Worm (Caenorhabditis elegans) whole organism, L2 larva: ENCODE data around the gene ZK632.10.
A peak's percentile ranks its signal among the peaks of the same experiment; 100 is the strongest.

Experiments
- C34F6.9 ChIP-seq: fragments of 150-350 bp; optimal IDR thresholded peaks from 2 replicates; lab custom pipeline; 2014; ENCODE audit warnings: missing biosample characterization, missing genetic modification characterization
- F13H6.1 ChIP-seq: sonication (generic microtip); optimal IDR thresholded peaks from 2 replicates; lab custom pipeline; 2016; ENCODE audit warnings: missing genetic modification characterization, missing compliant biosample characterization
- R02D3.7 ChIP-seq: fragments of 150-350 bp; optimal IDR thresholded peaks from 2 replicates; lab custom pipeline; 2014; ENCODE audit warnings: missing biosample characterization, missing genetic modification characterization
- Y55F3AM.14 ChIP-seq: fragments of 200-800 bp; sonication (Bioruptor generic); optimal IDR thresholded peaks from 2 replicates; lab custom pipeline; 2018; ENCODE audit warnings: mild to moderate bottlenecking, missing genetic modification characterization, missing compliant biosample characterization
- alr-1 ChIP-seq: fragments of 150-350 bp; optimal IDR thresholded peaks from 2 replicates; lab custom pipeline; 2014; ENCODE audit warnings: missing biosample characterization, missing genetic modification characterization
- aly-2 ChIP-seq: fragments of 150-350 bp; optimal IDR thresholded peaks from 2 replicates; lab custom pipeline; 2014; ENCODE audit warnings: missing biosample characterization, missing genetic modification characterization
- ama-1 ChIP-seq: fragments of 150-350 bp; optimal IDR thresholded peaks from 2 replicates; lab custom pipeline; 2018; ENCODE audit warnings: inconsistent platforms
- blmp-1 ChIP-seq: sonication (generic microtip); optimal IDR thresholded peaks from 2 replicates; lab custom pipeline; 2017; ENCODE audit warnings: missing genetic modification characterization, mild to moderate bottlenecking, missing compliant biosample characterization, antibody characterized with exemption, moderate library complexity; ENCODE audit not compliant: insufficient read depth
- ceh-16 ChIP-seq: fragments of 150-350 bp; optimal IDR thresholded peaks from 2 replicates; lab custom pipeline; 2014; ENCODE audit warnings: missing biosample characterization, missing genetic modification characterization
- ceh-82 ChIP-seq: fragments of 150-350 bp; optimal IDR thresholded peaks from 2 replicates; lab custom pipeline; 2014; ENCODE audit warnings: missing biosample characterization, missing genetic modification characterization
- crh-2 ChIP-seq: sonication (generic microtip); optimal IDR thresholded peaks from 2 replicates; lab custom pipeline; 2017; ENCODE audit warnings: missing biosample characterization, missing genetic modification characterization
- fos-1 ChIP-seq: fragments of 150-350 bp; optimal IDR thresholded peaks from 2 replicates; lab custom pipeline; 2014; ENCODE audit warnings: missing biosample characterization, missing genetic modification characterization
- gmeb-1 ChIP-seq: fragments of 150-350 bp; optimal IDR thresholded peaks from 2 replicates; lab custom pipeline; 2014; ENCODE audit warnings: missing biosample characterization, missing genetic modification characterization
- lin-11 ChIP-seq: fragments of 150-350 bp; sonication (generic microtip); optimal IDR thresholded peaks from 2 replicates; lab custom pipeline; 2014; ENCODE audit warnings: missing biosample characterization, missing genetic modification characterization, inconsistent platforms, mixed read lengths
- lsy-2 ChIP-seq, 2 experiments: fragments of 150-350 bp in 1 of 2; sonication (generic microtip) in 1 of 2; optimal IDR thresholded peaks; 2 replicates each; lab custom pipeline; 2014 to 2017; ENCODE audit warnings: missing biosample characterization in 2 of 2, missing genetic modification characterization in 2 of 2
- mab-5 ChIP-seq: fragments of 150-350 bp; optimal IDR thresholded peaks from 2 replicates; lab custom pipeline; 2014; ENCODE audit warnings: missing biosample characterization, missing genetic modification characterization
- mbf-1 ChIP-seq: sonication (generic microtip); optimal IDR thresholded peaks from 2 replicates; lab custom pipeline; 2017; ENCODE audit warnings: missing biosample characterization, missing genetic modification characterization
- mdl-1 ChIP-seq, 2 experiments: fragments of 150-350 bp in 1 of 2; sonication (generic microtip) in 1 of 2; optimal IDR thresholded peaks; 2 replicates each; lab custom pipeline; 2017; ENCODE audit warnings: missing biosample characterization in 2 of 2, missing genetic modification characterization in 2 of 2
- nhr-10 ChIP-seq: sonication (generic microtip); optimal IDR thresholded peaks from 2 replicates; lab custom pipeline; 2017; ENCODE audit warnings: missing biosample characterization, missing genetic modification characterization
- nhr-11 ChIP-seq: fragments of 150-350 bp; optimal IDR thresholded peaks from 2 replicates; lab custom pipeline; 2014; ENCODE audit warnings: missing biosample characterization, missing genetic modification characterization
- nhr-129 ChIP-seq: fragments of 150-350 bp; optimal IDR thresholded peaks from 2 replicates; lab custom pipeline; 2014; ENCODE audit warnings: missing biosample characterization, missing genetic modification characterization
- nhr-25 ChIP-seq: fragments of 150-350 bp; sonication (generic microtip); optimal IDR thresholded peaks from 3 replicates; lab custom pipeline; 2014; ENCODE audit warnings: missing biosample characterization, missing genetic modification characterization
- nhr-6 ChIP-seq: fragments of 150-350 bp; optimal IDR thresholded peaks from 2 replicates; lab custom pipeline; 2014; ENCODE audit warnings: missing biosample characterization, missing genetic modification characterization
- nhr-77 ChIP-seq: fragments of 150-350 bp; optimal IDR thresholded peaks from 2 replicates; lab custom pipeline; 2014; ENCODE audit warnings: missing biosample characterization, missing genetic modification characterization
- sem-4 ChIP-seq: fragments of 150-350 bp; optimal IDR thresholded peaks from 2 replicates; lab custom pipeline; 2014; ENCODE audit warnings: missing biosample characterization, missing genetic modification reagents, missing genetic modification characterization
- skn-1 ChIP-seq: sonication (generic microtip); optimal IDR thresholded peaks from 2 replicates; lab custom pipeline; 2017; ENCODE audit warnings: missing biosample characterization, missing genetic modification characterization
- sma-3 ChIP-seq: sonication (generic microtip); optimal IDR thresholded peaks from 2 replicates; lab custom pipeline; 2016; ENCODE audit warnings: missing genetic modification reagents, missing genetic modification characterization, missing compliant biosample characterization
- sma-9 ChIP-seq, 2 experiments: fragments of 150-350 bp in 1 of 2; sonication (generic microtip) in 1 of 2; optimal IDR thresholded peaks; 2 replicates each; lab custom pipeline; 2014 to 2016; ENCODE audit warnings: missing genetic modification characterization in 2 of 2, mild to moderate bottlenecking in 1 of 2, missing biosample characterization in 1 of 2, missing compliant biosample characterization in 1 of 2, missing genetic modification reagents in 1 of 2, moderate library complexity in 1 of 2
- snpc-4 ChIP-seq: fragments of 150-350 bp; optimal IDR thresholded peaks from 2 replicates; lab custom pipeline; 2014; ENCODE audit warnings: missing biosample characterization, missing genetic modification characterization
- unc-39 ChIP-seq: fragments of 150-350 bp; optimal IDR thresholded peaks from 2 replicates; lab custom pipeline; 2014; ENCODE audit warnings: missing biosample characterization, missing genetic modification characterization
- unc-55 ChIP-seq: fragments of 150-350 bp; sonication (generic microtip); optimal IDR thresholded peaks from 3 replicates; lab custom pipeline; 2014; ENCODE audit warnings: missing biosample characterization, missing genetic modification reagents, missing genetic modification characterization
- unc-62 ChIP-seq: fragments of 150-350 bp; optimal IDR thresholded peaks from 2 replicates; lab custom pipeline; 2014; ENCODE audit warnings: missing biosample characterization, missing genetic modification reagents, missing genetic modification characterization
- zag-1 ChIP-seq: fragments of 150-350 bp; optimal IDR thresholded peaks from 2 replicates; lab custom pipeline; 2014; ENCODE audit warnings: missing biosample characterization, missing genetic modification characterization
- ztf-4 ChIP-seq: fragments of 150-350 bp; optimal IDR thresholded peaks from 2 replicates; lab custom pipeline; 2014; ENCODE audit warnings: missing biosample characterization, missing genetic modification characterization

ZK632.10 gene

DNA sequence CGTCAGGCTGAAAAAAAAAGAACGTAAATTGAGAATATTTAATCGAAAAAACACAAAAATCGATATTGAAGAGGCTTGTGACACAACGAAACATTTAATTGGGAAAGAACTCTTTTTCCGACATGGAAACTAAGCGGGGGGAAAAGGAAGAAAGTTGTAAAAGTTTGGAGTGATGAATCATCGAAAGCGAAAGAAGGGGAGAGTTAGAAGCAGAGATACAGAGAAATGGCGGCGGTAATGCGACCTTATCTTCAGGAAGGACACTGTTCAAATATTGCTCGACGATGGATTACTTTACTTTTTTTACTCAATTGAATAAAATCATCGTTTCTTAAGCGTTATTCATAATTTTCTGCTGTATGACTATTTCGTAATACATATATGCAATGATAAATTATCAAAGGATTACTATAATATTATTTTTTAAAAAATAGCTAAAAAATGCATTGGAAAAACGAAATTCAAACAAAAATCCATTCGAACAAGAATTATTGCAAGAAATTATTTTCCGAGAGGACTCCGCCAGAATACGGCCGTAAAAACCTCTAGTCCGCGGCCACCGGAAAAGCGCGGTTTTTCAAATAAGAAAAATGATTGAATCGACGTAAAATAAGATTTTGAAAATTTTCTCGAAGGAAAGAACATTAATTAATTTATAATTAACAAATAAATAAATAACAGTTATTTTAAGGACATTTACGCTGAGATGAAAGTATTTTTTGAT is 40.4 kb upstream of the ZK632.10 start, which contains the start of gene dhhc-4 (continued):
- TF ChIP-seq nhr-129 (tag; lab: Kevin White, UChicago), result no peak
- no peak for TF ChIP-seq zag-1 (tag; lab: Kevin White, UChicago)
- TF ChIP-seq nhr-25 (tag; lab: Kevin White, UChicago), result no peak
- TF ChIP-seq aly-2 (tag; lab: Kevin White, UChicago), result no peak
- TF ChIP-seq ztf-4, result peak; percentile 22
- TF ChIP-seq unc-62 (GFP tag; lab: Kevin White, UChicago), result no peak
- no peak for TF ChIP-seq nhr-10 (tag; lab: Kevin White, UChicago)

- TF ChIP-seq unc-39, result no peak
- TF ChIP-seq alr-1, result no peak
- TF ChIP-seq sma-3 (GFP tag; lab: Kevin White, UChicago), result peak; percentile 13
Measured at ce11 chrIII:9867352-9867751, 39.8 kb upstream of the ZK632.10 start.

DNA sequence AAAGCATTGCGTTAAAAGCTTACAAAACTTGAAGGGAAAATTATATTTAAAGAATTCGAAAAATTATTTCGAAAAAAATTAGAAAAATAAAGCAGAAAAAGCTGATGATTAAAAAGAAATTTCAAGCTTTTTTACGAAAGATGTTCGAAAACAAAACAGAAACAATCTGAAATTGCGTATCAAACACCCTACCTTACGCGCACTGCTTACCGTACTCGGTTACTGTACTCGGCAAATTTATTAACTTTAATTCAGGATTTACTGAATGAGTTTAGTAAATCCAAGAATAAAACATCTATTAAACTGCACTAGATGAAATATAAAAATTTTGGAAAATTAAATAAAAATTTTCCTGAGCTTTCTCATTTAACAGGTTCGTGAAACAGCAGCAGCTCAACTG is 34.9 kb upstream of the ZK632.10 start:
- TF ChIP-seq lsy-2 (tag; optimal IDR thresholded peaks at IDR 0.05; lab: Kevin White, UChicago), result peak in 1 of 2 experiments; percentile 44
- TF ChIP-seq snpc-4, result no peak

DNA sequence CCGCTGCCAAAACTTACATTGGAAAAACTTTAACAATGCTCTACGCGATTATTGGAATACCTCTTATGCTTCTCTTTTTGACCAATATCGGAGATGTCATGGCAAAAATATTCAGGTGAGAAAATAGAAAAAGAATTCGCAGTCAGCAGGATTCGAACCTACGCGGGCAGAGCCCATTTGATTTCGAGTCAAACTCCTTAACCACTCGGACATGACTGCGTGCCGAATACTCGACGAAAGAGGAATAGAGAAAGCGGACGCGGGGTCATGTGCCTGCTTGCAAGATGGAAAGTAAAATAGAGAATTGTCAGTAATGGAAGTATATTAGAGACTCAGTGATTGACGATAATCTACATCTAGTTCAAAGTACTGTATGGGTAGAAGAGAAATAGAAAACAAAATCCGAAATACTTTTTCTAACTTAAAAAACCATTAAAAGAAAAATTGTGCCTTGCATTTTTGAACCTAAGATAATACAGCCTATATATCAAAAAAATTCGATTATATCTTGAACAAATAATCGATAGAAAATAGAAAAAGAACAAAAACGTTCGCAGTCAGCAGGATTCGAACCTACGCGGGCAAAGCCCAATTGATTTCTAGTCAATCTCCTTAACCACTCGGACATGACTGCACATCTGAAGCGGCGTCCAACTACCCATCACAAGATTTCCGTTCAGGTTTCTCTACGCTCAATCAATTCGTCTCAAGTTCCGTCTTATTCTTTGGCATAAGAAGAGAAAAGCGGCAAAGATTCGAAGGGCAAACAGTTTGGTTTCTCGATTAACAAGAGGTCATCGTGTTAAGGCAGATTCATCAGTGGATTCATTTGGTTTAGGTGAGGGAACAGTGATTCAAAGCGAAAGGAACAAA is 34.2 kb upstream of the ZK632.10 start:
- TF ChIP-seq C34F6.9 (peak; percentile 48), skn-1 (tag; lab: Kevin White, UChicago) (no peak), sem-4 (tag; lab: Kevin White, UChicago) (peak; percentile 1), nhr-77 (tag; lab: Kevin White, UChicago) (no peak), gmeb-1 (tag; lab: Kevin White, UChicago) (peak; percentile 70), ceh-16 (tag; lab: Kevin White, UChicago) (no peak), mab-5 (tag; lab: Kevin White, UChicago) (peak; percentile 37), unc-55 (GFP tag; lab: Kevin White, UChicago) (peak; percentile 64), blmp-1 (tag; lab: Kevin White, UChicago) (no peak), crh-2 (tag; lab: Kevin White, UChicago) (peak; percentile 58), ceh-82 (no peak), nhr-129 (tag; lab: Kevin White, UChicago) (peak; percentile 79), fos-1 (tag; lab: Kevin White, UChicago) (peak; percentile 20), Y55F3AM.14 (GFP tag; lab: Kevin White, UChicago) (peak; percentile 61), aly-2 (tag; lab: Kevin White, UChicago) (no peak), nhr-6 (tag; lab: Kevin White, UChicago) (no peak), R02D3.7 (tag; lab: Kevin White, UChicago) (no peak), sma-3 (GFP tag; lab: Kevin White, UChicago) (peak; percentile 16), mdl-1 (tag; optimal IDR thresholded peaks at IDR 0.05; lab: Kevin White, UChicago) (peak in 1 of 2 experiments; percentile 17), ztf-4 (peak; percentile 42), lsy-2 (tag; optimal IDR thresholded peaks at IDR 0.05; lab: Kevin White, UChicago) (peak; percentile 35 to 50), lin-11 (tag; lab: Kevin White, UChicago) (peak; percentile 53), F13H6.1 (tag; lab: Kevin White, UChicago) (peak; percentile 31), mbf-1 (no peak), nhr-11 (tag; lab: Kevin White, UChicago) (no peak), ama-1 (lab: Kevin White, UChicago) (no peak), sma-9 (GFP tag; optimal IDR thresholded peaks at IDR 0.05; lab: Kevin White, UChicago) (peak; percentile 78), sma-9 (tag; optimal IDR thresholded peaks at IDR 0.05; lab: Kevin White, UChicago) (no peak)
